Fruit fly (Drosophila melanogaster): ENCODE measurements around the gene Atac3.
A peak's percentile ranks its signal among the peaks of the same experiment; 100 is the strongest.

Gene Atac3

DNA sequence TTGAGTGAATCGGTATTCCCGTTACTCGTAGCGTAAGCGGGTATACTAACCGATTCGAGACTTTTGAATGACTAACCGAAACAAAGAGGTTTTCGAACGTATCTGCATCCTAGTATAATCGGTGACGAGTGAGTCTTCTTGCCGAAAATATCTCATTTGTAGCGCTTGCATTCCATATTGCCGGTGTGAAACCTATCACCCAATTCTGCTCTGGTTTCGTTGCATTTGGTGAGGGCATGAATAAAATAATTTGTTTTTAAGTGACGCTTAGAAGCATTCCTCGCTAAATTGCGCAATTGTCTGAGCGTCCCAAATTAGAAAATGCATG is 7.8 kb downstream of the Atac3 start:
- TF ChIP-seq bab1 (GFP tag; optimal IDR thresholded peaks at IDR 0.05), result no peak
- no peak for TF ChIP-seq CG12768 (GFP tag; optimal IDR thresholded peaks at IDR 0.05)
- no peak for TF ChIP-seq CG11617 (GFP tag; optimal IDR thresholded peaks at IDR 0.05)
- no peak for TF ChIP-seq Clk (GFP tag; optimal IDR thresholded peaks at IDR 0.05)
- no peak for TF ChIP-seq toe (GFP tag; optimal IDR thresholded peaks at IDR 0.05)
- TF ChIP-seq pad (GFP tag; optimal IDR thresholded peaks at IDR 0.05), result no peak
- no peak for TF ChIP-seq CG7101 (tag; optimal IDR thresholded peaks at IDR 0.05)
- no peak for TF ChIP-seq CG33017 (tag; optimal IDR thresholded peaks at IDR 0.05)
- TF ChIP-seq ovo (GFP tag; optimal IDR thresholded peaks at IDR 0.05), result no peak
- TF ChIP-seq tj (GFP tag; optimal IDR thresholded peaks at IDR 0.05), result no peak
- TF ChIP-seq Hr96 (GFP tag; optimal IDR thresholded peaks at IDR 0.05), result no peak
- no peak for TF ChIP-seq kay (GFP tag; ENCODE audit: borderline replicate concordance)
- TF ChIP-seq CG5204 (GFP tag; optimal IDR thresholded peaks at IDR 0.05), result no peak
- TF ChIP-seq CG7045 (GFP tag; optimal IDR thresholded peaks at IDR 0.05), result no peak
- no peak for TF ChIP-seq cnc (optimal IDR thresholded peaks at IDR 0.05)
- TF ChIP-seq Crg-1 (GFP tag; optimal IDR thresholded peaks at IDR 0.05), result no peak
- TF ChIP-seq cic (GFP tag; optimal IDR thresholded peaks at IDR 0.05), result no peak
- no peak for TF ChIP-seq Mnt (GFP tag; optimal IDR thresholded peaks at IDR 0.05)
- no peak for TF ChIP-seq CG1620 (GFP tag; optimal IDR thresholded peaks at IDR 0.05)
- no peak for TF ChIP-seq CG14711 (tag; optimal IDR thresholded peaks at IDR 0.05)

DNA sequence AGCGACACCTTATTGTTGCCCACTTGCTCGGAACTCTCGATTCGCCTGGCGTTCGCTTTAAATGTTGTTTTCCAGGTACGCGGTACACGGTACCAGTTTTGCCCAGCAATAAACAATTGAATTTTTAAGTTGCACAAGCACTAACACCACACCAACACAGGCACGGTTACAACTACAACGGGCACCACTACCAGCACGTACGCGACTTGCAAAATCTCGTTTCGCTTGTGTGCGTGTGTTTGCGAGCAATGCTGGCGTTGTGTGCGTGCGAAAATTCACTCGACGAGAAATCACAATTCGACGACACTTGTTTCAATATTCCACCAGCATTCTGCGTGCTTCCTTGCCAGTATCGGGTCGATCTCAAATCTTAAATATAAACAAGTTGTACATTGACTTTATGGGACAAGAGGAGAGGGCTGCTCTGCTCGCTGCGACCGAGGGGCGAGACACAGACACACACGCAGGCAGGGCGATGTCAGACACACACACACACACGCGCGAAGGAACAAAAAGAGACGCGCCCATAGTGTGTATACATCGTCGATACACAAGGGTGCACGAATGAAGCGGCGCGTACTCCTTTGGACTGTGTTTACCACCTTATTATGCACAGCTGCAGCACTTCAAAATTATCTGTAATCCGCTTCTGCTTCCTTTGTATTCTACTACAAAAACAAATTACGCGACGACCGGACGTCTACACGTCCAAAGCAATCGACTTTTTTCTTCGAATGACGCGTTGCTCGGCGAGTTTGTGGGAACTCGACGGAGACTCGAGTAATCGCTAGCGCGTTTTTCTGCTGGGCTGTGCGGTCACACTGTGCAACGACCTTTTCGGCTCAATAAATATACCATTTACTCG is 8.4 kb downstream of the Atac3 start, which contains the start of gene fwd:
fwd (minus strand) TSS at position 740 of the 865 bp plus-strand sequence.
- TF ChIP-seq CG12768 (GFP tag; optimal IDR thresholded peaks at IDR 0.05) (no peak), cnc (optimal IDR thresholded peaks at IDR 0.05) (no peak), ovo (GFP tag; optimal IDR thresholded peaks at IDR 0.05) (peak; percentile 52), bab1 (GFP tag; optimal IDR thresholded peaks at IDR 0.05) (peak; percentile 70), kay (GFP tag; ENCODE audit: borderline replicate concordance) (no peak), CG7101 (tag; optimal IDR thresholded peaks at IDR 0.05) (peak; percentile 51), CG11617 (GFP tag; optimal IDR thresholded peaks at IDR 0.05) (peak; percentile 57), Clk (GFP tag; optimal IDR thresholded peaks at IDR 0.05) (no peak), toe (GFP tag; optimal IDR thresholded peaks at IDR 0.05) (no peak), tj (GFP tag; optimal IDR thresholded peaks at IDR 0.05) (peak; percentile 18), Hr96 (GFP tag; optimal IDR thresholded peaks at IDR 0.05) (no peak), CG7045 (GFP tag; optimal IDR thresholded peaks at IDR 0.05) (no peak), Mnt (GFP tag; optimal IDR thresholded peaks at IDR 0.05) (no peak), pad (GFP tag; optimal IDR thresholded peaks at IDR 0.05) (peak; percentile 51), Crg-1 (GFP tag; optimal IDR thresholded peaks at IDR 0.05) (no peak), cic (GFP tag; optimal IDR thresholded peaks at IDR 0.05) (peak; percentile 47), CG33017 (tag; optimal IDR thresholded peaks at IDR 0.05) (peak; percentile 22), CG5204 (GFP tag; optimal IDR thresholded peaks at IDR 0.05) (no peak), CG14711 (tag; optimal IDR thresholded peaks at IDR 0.05) (no peak), CG1620 (GFP tag; optimal IDR thresholded peaks at IDR 0.05) (peak; percentile 23)

DNA sequence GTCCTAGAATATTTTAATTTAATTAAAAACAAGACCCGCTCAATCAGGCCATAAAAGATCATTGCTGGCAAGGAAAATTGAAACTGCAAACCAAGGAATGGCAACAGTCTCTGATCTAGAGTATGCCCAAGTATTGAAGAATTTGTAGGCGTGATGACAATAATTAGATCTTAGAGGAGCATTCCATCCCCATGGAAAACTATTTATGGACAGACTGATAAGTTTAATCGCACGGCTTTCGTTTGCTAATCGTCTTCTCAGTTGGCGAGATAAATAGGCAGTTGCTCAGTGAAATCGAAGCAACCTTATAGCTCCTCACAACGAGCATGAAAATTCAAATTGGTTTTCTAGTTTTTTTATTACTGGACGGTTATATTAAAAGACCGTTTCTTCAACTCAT is 11.0 kb downstream of the Atac3 start, which contains the start of gene ddbt:
ddbt (plus strand) TSS at position 301 of the 400 bp plus-strand sequence.
- TF ChIP-seq CG1620 (GFP tag; optimal IDR thresholded peaks at IDR 0.05) (no peak), Hr96 (GFP tag; optimal IDR thresholded peaks at IDR 0.05) (no peak), Crg-1 (GFP tag; optimal IDR thresholded peaks at IDR 0.05) (no peak), ovo (GFP tag; optimal IDR thresholded peaks at IDR 0.05) (no peak), tj (GFP tag; optimal IDR thresholded peaks at IDR 0.05) (no peak), CG12768 (GFP tag; optimal IDR thresholded peaks at IDR 0.05) (no peak), CG14711 (tag; optimal IDR thresholded peaks at IDR 0.05) (no peak), cic (GFP tag; optimal IDR thresholded peaks at IDR 0.05) (no peak), CG33017 (tag; optimal IDR thresholded peaks at IDR 0.05) (no peak), CG7045 (GFP tag; optimal IDR thresholded peaks at IDR 0.05) (no peak), CG7101 (tag; optimal IDR thresholded peaks at IDR 0.05) (no peak), Clk (GFP tag; optimal IDR thresholded peaks at IDR 0.05) (no peak), kay (GFP tag; ENCODE audit: borderline replicate concordance) (no peak), CG5204 (GFP tag; optimal IDR thresholded peaks at IDR 0.05) (no peak)

DNA sequence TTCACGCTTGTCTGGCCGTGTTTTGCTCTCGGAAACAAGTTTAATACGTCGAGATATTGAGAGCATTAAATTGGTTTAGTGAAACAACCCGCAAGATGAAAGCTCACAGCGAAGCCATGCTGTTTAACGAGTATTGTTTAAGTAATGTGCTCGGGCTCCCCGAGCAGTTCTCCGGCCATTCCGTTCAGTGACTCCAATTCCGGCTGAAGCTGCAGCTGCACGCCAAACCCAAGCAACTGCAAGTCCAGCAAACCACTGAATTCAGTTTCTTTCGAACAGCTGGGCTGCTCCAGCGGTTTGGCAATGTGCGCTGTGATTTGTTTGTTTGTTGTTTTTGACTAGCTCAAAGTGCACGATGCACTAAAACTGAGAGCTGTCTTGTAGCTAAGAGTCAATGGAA is 12.7 kb downstream of the Atac3 start:
- no peak for TF ChIP-seq Clk (GFP tag; optimal IDR thresholded peaks at IDR 0.05)

DNA sequence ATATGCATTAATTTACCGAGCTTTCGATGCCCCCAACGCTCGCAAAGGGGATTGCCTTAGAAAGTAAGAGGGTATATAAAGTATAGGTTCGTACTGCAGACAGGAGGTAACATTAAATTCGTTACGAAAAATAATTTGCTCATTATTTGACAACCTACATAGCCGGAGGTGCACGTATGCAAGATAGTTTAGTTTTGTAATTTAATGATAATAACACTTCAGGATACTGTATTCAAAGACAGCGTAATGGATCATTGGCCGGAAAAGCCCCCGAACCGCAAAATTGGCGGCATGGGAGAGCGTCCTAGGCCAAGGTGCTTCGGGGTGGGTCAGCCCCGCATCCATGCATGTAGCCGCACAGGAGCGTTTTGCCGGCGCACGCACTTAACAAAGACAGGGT is 15.5 kb downstream of the Atac3 start:
- TF ChIP-seq CG7045 (GFP tag; optimal IDR thresholded peaks at IDR 0.05) (no peak), Clk (GFP tag; optimal IDR thresholded peaks at IDR 0.05) (no peak), pad (GFP tag; optimal IDR thresholded peaks at IDR 0.05) (no peak), Crg-1 (GFP tag; optimal IDR thresholded peaks at IDR 0.05) (no peak), CG14711 (tag; optimal IDR thresholded peaks at IDR 0.05) (no peak), kay (GFP tag; ENCODE audit: borderline replicate concordance) (no peak), CG33017 (tag; optimal IDR thresholded peaks at IDR 0.05) (no peak), cic (GFP tag; optimal IDR thresholded peaks at IDR 0.05) (no peak), CG12768 (GFP tag; optimal IDR thresholded peaks at IDR 0.05) (no peak), CG5204 (GFP tag; optimal IDR thresholded peaks at IDR 0.05) (no peak), CG7101 (tag; optimal IDR thresholded peaks at IDR 0.05) (no peak), bab1 (GFP tag; optimal IDR thresholded peaks at IDR 0.05) (no peak), cnc (optimal IDR thresholded peaks at IDR 0.05) (no peak), ovo (GFP tag; optimal IDR thresholded peaks at IDR 0.05) (no peak)

DNA sequence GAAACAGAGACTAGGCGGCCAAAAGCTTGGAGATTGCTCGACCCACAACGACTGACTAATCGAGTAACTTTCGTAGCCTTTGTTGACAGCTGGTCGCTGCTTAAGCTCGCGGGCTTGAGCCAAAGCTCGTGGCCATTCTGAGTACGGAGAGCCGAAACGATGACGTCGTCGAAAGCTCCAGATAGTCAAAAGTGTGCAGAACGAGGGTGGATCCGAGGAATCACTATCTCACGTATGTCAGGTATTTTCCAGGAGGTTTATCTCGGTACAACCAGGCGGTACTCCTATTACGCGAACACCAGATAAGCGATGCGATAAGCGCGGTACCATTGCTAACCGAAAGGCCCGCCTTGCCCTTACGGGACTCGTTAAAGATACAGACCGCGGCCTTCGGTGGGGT is 16.2 kb downstream of the Atac3 start:
- no peak for TF ChIP-seq pad (GFP tag; optimal IDR thresholded peaks at IDR 0.05)
- TF ChIP-seq toe (GFP tag; optimal IDR thresholded peaks at IDR 0.05), result no peak
- TF ChIP-seq bab1 (GFP tag; optimal IDR thresholded peaks at IDR 0.05), result peak; percentile 20
- TF ChIP-seq CG7101 (tag; optimal IDR thresholded peaks at IDR 0.05), result peak; percentile 2
- peak; percentile 23 for TF ChIP-seq CG12768 (GFP tag; optimal IDR thresholded peaks at IDR 0.05)
- no peak for TF ChIP-seq cnc (optimal IDR thresholded peaks at IDR 0.05)
- TF ChIP-seq Mnt (GFP tag; optimal IDR thresholded peaks at IDR 0.05), result no peak
- TF ChIP-seq kay (GFP tag; ENCODE audit: borderline replicate concordance), result no peak
- peak; percentile 82 for TF ChIP-seq cic (GFP tag; optimal IDR thresholded peaks at IDR 0.05)
- TF ChIP-seq CG14711 (tag; optimal IDR thresholded peaks at IDR 0.05), result no peak
- no peak for TF ChIP-seq CG5204 (GFP tag; optimal IDR thresholded peaks at IDR 0.05)
- TF ChIP-seq ovo (GFP tag; optimal IDR thresholded peaks at IDR 0.05), result no peak
- no peak for TF ChIP-seq Hr96 (GFP tag; optimal IDR thresholded peaks at IDR 0.05)
- no peak for TF ChIP-seq CG7045 (GFP tag; optimal IDR thresholded peaks at IDR 0.05)
- no peak for TF ChIP-seq CG1620 (GFP tag; optimal IDR thresholded peaks at IDR 0.05)
- TF ChIP-seq CG33017 (tag; optimal IDR thresholded peaks at IDR 0.05), result peak; percentile 23
- TF ChIP-seq Clk (GFP tag; optimal IDR thresholded peaks at IDR 0.05), result no peak
- TF ChIP-seq tj (GFP tag; optimal IDR thresholded peaks at IDR 0.05), result no peak
- no peak for TF ChIP-seq Crg-1 (GFP tag; optimal IDR thresholded peaks at IDR 0.05)
- no peak for TF ChIP-seq CG11617 (GFP tag; optimal IDR thresholded peaks at IDR 0.05)

Data from whole organism, adult.